Worm (Caenorhabditis elegans): Measurements from ENCODE around the gene C54F6.5.
A peak's percentile ranks its signal among the peaks of the same experiment; 100 is the strongest.

The C54F6.5 gene

ce11 chrV:7532947-7533346 is 4.0 kb downstream of the C54F6.5 start, which contains the start of gene C54F6.3:
Gene C54F6.3 (plus strand): TSS chrV:7533247.
- TF ChIP-seq nhr-12 (tag; optimal IDR thresholded peaks at IDR 0.05) = no peak
- TF ChIP-seq ces-1 (GFP tag; optimal IDR thresholded peaks at IDR 0.05) = no peak
- TF ChIP-seq unc-120 (tag; optimal IDR thresholded peaks at IDR 0.05; ENCODE audit: poor library complexity, severe bottlenecking) = no peak
- no peak for TF ChIP-seq sptf-1 (tag; optimal IDR thresholded peaks at IDR 0.05)
- TF ChIP-seq nhr-237 (tag; optimal IDR thresholded peaks at IDR 0.05) = no peak
- TF ChIP-seq elt-3 (tag; optimal IDR thresholded peaks at IDR 0.05) = no peak
- no peak for TF ChIP-seq nhr-76 (tag; optimal IDR thresholded peaks at IDR 0.05)

ce11 chrV:7538018-7538417 is 9.1 kb downstream of the C54F6.5 start, which contains the start of gene C54F6.12:
Gene C54F6.12 (minus strand): TSS chrV:7538118.
- TF ChIP-seq nhr-237 (tag; optimal IDR thresholded peaks at IDR 0.05) = no peak
- no peak for TF ChIP-seq ceh-83 (GFP tag; optimal IDR thresholded peaks at IDR 0.05)
- TF ChIP-seq drap-1 (GFP tag; optimal IDR thresholded peaks at IDR 0.05) = no peak
- TF ChIP-seq hlh-1 (tag; optimal IDR thresholded peaks at IDR 0.05) = no peak
- TF ChIP-seq ceh-39 (tag; optimal IDR thresholded peaks at IDR 0.05) = no peak
- no peak for TF ChIP-seq mab-5 (tag; optimal IDR thresholded peaks at IDR 0.05)
- no peak for TF ChIP-seq lin-13 (tag; optimal IDR thresholded peaks at IDR 0.05)
- TF ChIP-seq snpc-4 (tag; optimal IDR thresholded peaks at IDR 0.05) = no peak

- TF ChIP-seq elt-1 (tag; optimal IDR thresholded peaks at IDR 0.05; ENCODE audit: borderline replicate concordance, insufficient read depth) (no peak), mab-5 (tag; optimal IDR thresholded peaks at IDR 0.05) (no peak), nhr-28 (tag; optimal IDR thresholded peaks at IDR 0.05) (no peak), mep-1 (tag; optimal IDR thresholded peaks at IDR 0.05) (no peak)
Measured at ce11 chrV:7539015-7539414, 10.1 kb downstream of the C54F6.5 start, which contains the start of gene srh-268. Gene srh-268 (plus strand): TSS chrV:7539315.

DNA sequence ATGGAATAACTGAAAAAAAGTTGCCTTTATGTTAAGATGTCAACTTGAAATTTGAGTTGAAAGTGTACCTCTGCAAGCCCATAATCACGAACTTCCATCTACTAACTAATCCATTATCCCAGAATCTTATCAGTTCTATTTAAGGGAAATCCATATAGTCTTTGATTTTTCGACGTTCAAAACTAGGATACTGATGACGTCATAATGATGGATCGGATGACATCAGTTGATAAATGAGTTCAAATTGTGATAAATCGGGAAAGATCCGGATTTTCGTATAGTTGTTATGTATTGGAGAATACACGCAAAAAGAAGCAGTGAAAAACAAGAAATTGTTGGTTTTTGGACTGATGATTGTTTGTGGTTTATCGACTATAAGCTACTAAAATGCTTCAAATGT is 14.8 kb downstream of the C54F6.5 start:
- TF ChIP-seq zip-8 (tag; optimal IDR thresholded peaks at IDR 0.05) (peak; percentile 92), snpc-4 (tag; optimal IDR thresholded peaks at IDR 0.05) (no peak), nhr-2 (tag; optimal IDR thresholded peaks at IDR 0.05) (no peak), nhr-12 (tag; optimal IDR thresholded peaks at IDR 0.05) (no peak)

DNA sequence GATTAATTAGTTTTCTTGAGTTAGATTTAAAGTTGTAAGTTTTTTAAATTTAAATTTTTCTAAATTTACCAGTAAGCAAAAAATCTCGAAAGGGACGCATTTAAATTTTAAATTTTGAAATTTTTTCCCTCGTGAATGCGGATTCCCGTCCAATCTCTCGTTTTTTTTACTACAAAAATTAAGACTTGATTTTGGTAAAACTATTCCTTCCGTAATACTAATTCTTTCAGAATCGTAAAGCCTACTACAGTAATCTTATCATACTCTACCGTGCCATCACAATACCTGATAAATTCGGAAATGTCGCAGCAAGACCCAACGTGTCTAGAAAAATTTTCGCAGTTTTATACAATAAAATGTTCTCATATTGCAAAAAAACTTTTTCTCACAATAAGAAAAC is 16.3 kb downstream of the C54F6.5 start, which contains the start of the genes C54F6.19 and nhx-3:
Gene C54F6.19 (plus strand): TSS at position 301 of the 400 bp plus-strand sequence.
Gene nhx-3 (minus strand): TSS at position 337 of the 400 bp plus-strand sequence.
- no peak for TF ChIP-seq ztf-11 (tag; optimal IDR thresholded peaks at IDR 0.05)

DNA sequence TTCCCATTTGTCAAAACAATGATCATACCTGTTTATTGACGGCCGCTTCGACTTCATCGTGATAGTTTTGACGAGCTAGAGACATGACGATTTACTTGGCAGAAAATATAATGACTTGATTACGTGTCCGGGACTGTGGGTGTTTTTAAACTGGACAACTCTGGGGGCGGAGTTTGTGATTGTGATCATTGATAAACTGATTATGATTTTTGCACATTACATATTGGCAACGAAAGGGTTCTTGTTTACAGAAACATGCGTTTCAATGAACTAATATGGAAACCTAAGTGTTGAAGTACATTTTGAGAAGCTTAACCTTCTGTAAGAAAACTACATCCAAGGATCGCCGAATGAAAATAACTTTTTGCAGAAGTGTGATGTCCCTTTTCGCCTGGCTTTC is 18.6 kb downstream of the C54F6.5 start, which contains the start of gene ftn-1:
Gene ftn-1 (minus strand): TSS at position 101 of the 400 bp plus-strand sequence.
- TF ChIP-seq zip-8 (tag; optimal IDR thresholded peaks at IDR 0.05) (no peak), lin-13 (tag; optimal IDR thresholded peaks at IDR 0.05) (no peak), nhr-28 (tag; optimal IDR thresholded peaks at IDR 0.05) (no peak), unc-120 (tag; optimal IDR thresholded peaks at IDR 0.05; ENCODE audit: poor library complexity, severe bottlenecking) (no peak), hlh-1 (tag; optimal IDR thresholded peaks at IDR 0.05) (no peak), ces-1 (GFP tag; optimal IDR thresholded peaks at IDR 0.05) (no peak), pha-4 (tag; optimal IDR thresholded peaks at IDR 0.05) (no peak), cnd-1 (tag; optimal IDR thresholded peaks at IDR 0.05) (no peak), mab-5 (tag; optimal IDR thresholded peaks at IDR 0.05) (no peak), bed-3 (GFP tag; optimal IDR thresholded peaks at IDR 0.05) (no peak), ceh-39 (tag; optimal IDR thresholded peaks at IDR 0.05) (no peak), lin-32 (GFP tag; optimal IDR thresholded peaks at IDR 0.05) (no peak), M03D4.4 (tag; optimal IDR thresholded peaks at IDR 0.05) (no peak), lsy-2 (tag; optimal IDR thresholded peaks at IDR 0.05) (no peak), ztf-11 (tag; optimal IDR thresholded peaks at IDR 0.05) (no peak), drap-1 (GFP tag; optimal IDR thresholded peaks at IDR 0.05) (no peak), elt-1 (tag; optimal IDR thresholded peaks at IDR 0.05; ENCODE audit: borderline replicate concordance, insufficient read depth) (no peak), sem-2 (GFP tag; optimal IDR thresholded peaks at IDR 0.05) (no peak), snpc-4 (tag; optimal IDR thresholded peaks at IDR 0.05) (no peak), flh-1 (GFP tag; optimal IDR thresholded peaks at IDR 0.05) (no peak)

- no peak for TF ChIP-seq nhr-76 (tag; optimal IDR thresholded peaks at IDR 0.05)
- no peak for TF ChIP-seq lin-32 (GFP tag; optimal IDR thresholded peaks at IDR 0.05)
- no peak for TF ChIP-seq unc-120 (tag; optimal IDR thresholded peaks at IDR 0.05; ENCODE audit: poor library complexity, severe bottlenecking)
- TF ChIP-seq M03D4.4 (tag; optimal IDR thresholded peaks at IDR 0.05) = no peak
- TF ChIP-seq ztf-11 (tag; optimal IDR thresholded peaks at IDR 0.05) = no peak
- no peak for TF ChIP-seq sem-2 (GFP tag; optimal IDR thresholded peaks at IDR 0.05)
Measured at ce11 chrV:7548017-7548416, 19.1 kb downstream of the C54F6.5 start.
